Worm (Caenorhabditis elegans) whole organism, midembryonic: Measurements from ENCODE around the gene fbxb-82.

Experiments used
- ref-1 ChIP-seq: fragments of 200-800 bp; sonication (Bioruptor generic); conservative IDR thresholded peaks from 2 replicates; pipeline ENCODE4 v1.3.6; 2022; ENCODE audit warnings: missing genetic modification reagents, missing genetic modification characterization, missing compliant biosample characterization
- tab-1 ChIP-seq: fragments of 200-800 bp; sonication (Bioruptor generic); IDR thresholded peaks from 2 replicates; pipeline ENCODE4 v1.3.6; 2022; ENCODE audit warnings: missing genetic modification characterization, missing compliant biosample characterization

DNA sequence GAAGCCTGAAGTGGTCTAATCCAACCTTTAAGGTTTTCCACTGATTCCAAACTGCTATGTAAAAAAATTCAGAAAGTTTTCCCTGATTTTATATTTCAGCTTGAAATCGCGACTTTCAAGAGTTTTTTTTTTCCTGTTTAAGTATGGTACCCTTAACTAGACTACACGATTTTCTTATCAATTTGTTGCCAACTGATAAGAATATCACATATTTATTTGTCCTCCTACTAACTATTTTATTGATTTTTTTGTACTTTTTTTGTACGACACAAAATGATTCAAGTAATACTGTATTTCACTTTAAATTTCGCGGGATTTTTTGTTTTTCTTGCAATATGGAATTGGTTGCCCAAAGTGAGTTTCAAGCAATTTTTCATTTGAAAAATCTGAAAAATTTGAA lies 40.1 kb upstream of the fbxb-82 start:
- TF ChIP-seq tab-1 (GFP tag; lab: Robert Waterston, UW) (no peak), ref-1 (GFP tag; lab: Robert Waterston, UW) (no peak)
